Fruit fly (Drosophila melanogaster) whole organism, embryonic: ENCODE data around the gene Sf3b2.

Experiments used
- Asciz ChIP-seq: fragments of 200-800 bp; sonication (Bioruptor generic); optimal IDR thresholded peaks from 2 replicates; lab custom pipeline; 2017; ENCODE audit warnings: missing biosample characterization, mild to moderate bottlenecking, missing genetic modification characterization, missing genetic modification reagents
- CG10565 ChIP-seq: fragments of 200-800 bp; sonication (Bioruptor generic); optimal IDR thresholded peaks from 3 replicates; lab custom pipeline; 2016; ENCODE audit warnings: missing biosample characterization, mild to moderate bottlenecking, missing genetic modification characterization
- CG10654 ChIP-seq: fragments of 200-800 bp; sonication (Bioruptor generic); optimal IDR thresholded peaks from 2 replicates; lab custom pipeline; 2016; ENCODE audit warnings: missing biosample characterization, missing genetic modification characterization
- CG12155 ChIP-seq: fragments of 200-800 bp; sonication (Bioruptor generic); optimal IDR thresholded peaks from 3 replicates; lab custom pipeline; 2016; ENCODE audit warnings: missing biosample characterization, missing genetic modification characterization
- CG15479 ChIP-seq: fragments of 200-800 bp; sonication (Bioruptor generic); optimal IDR thresholded peaks from 3 replicates; lab custom pipeline; 2019; ENCODE audit warnings: missing biosample characterization, mild to moderate bottlenecking, missing genetic modification characterization, moderate library complexity
- CG1603 ChIP-seq: fragments of 200-800 bp; sonication (Bioruptor generic); optimal IDR thresholded peaks from 2 replicates; lab custom pipeline; 2019; ENCODE audit warnings: missing biosample characterization, mild to moderate bottlenecking, missing genetic modification characterization, moderate library complexity
- CG16779 ChIP-seq: fragments of 200-800 bp; sonication (Bioruptor generic); IDR thresholded peaks from 2 replicates; pipeline ENCODE4 v1.3.6; 2022; ENCODE audit warnings: missing biosample characterization, missing genetic modification characterization
- CG16863 ChIP-seq: fragments of 200-800 bp; sonication (Bioruptor generic); optimal IDR thresholded peaks from 3 replicates; lab custom pipeline; 2016; ENCODE audit warnings: missing biosample characterization, missing genetic modification characterization
- CG18262 ChIP-seq: fragments of 200-800 bp; optimal IDR thresholded peaks from 3 replicates; lab custom pipeline; 2019; ENCODE audit warnings: missing biosample characterization, mild to moderate bottlenecking, missing genetic modification characterization, moderate library complexity
- CG2712 ChIP-seq: fragments of 200-800 bp; optimal IDR thresholded peaks from 3 replicates; lab custom pipeline; 2019; ENCODE audit warnings: missing biosample characterization, mild to moderate bottlenecking, missing genetic modification characterization, moderate library complexity
- CG3065 ChIP-seq: fragments of 200-800 bp; sonication (Bioruptor generic); optimal IDR thresholded peaks from 2 replicates; lab custom pipeline; 2016; ENCODE audit warnings: missing biosample characterization, missing genetic modification characterization
- CG34422 ChIP-seq: fragments of 200-800 bp; sonication (Bioruptor generic); IDR thresholded peaks from 3 replicates; pipeline ENCODE4 v1.3.6; 2022; ENCODE audit warnings: missing biosample characterization, missing genetic modification characterization
- CG42726 ChIP-seq: fragments of 200-800 bp; sonication (Bioruptor generic); IDR thresholded peaks from 2 replicates; pipeline ENCODE4 v1.3.6; 2022; ENCODE audit warnings: missing biosample characterization, missing genetic modification characterization; ENCODE audit not compliant: partially characterized antibody
- CG4820 ChIP-seq: fragments of 200-800 bp; sonication (Bioruptor generic); optimal IDR thresholded peaks from 3 replicates; lab custom pipeline; 2016; ENCODE audit warnings: missing biosample characterization, missing genetic modification characterization
- CG6765 ChIP-seq: fragments of 200-800 bp; sonication (Bioruptor generic); optimal IDR thresholded peaks from 3 replicates; lab custom pipeline; 2017; ENCODE audit warnings: missing biosample characterization, mild to moderate bottlenecking, missing genetic modification characterization
- CG6813 ChIP-seq: fragments of 200-800 bp; sonication (Bioruptor generic); optimal IDR thresholded peaks from 2 replicates; lab custom pipeline; 2017; ENCODE audit warnings: missing biosample characterization, missing genetic modification characterization, mild to moderate bottlenecking, moderate library complexity, missing genetic modification reagents
- CG7556 ChIP-seq: fragments of 200-800 bp; sonication (Bioruptor generic); optimal IDR thresholded peaks from 2 replicates; lab custom pipeline; 2017; ENCODE audit warnings: missing biosample characterization, mild to moderate bottlenecking, missing genetic modification characterization
- CG7928 ChIP-seq: fragments of 200-800 bp; sonication (Bioruptor generic); optimal IDR thresholded peaks from 2 replicates; lab custom pipeline; 2017; ENCODE audit warnings: missing biosample characterization, mild to moderate bottlenecking, missing genetic modification characterization
- CTCF ChIP-seq: fragments of 200-800 bp; sonication (Bioruptor generic); optimal IDR thresholded peaks from 2 replicates; lab custom pipeline; 2017; ENCODE audit warnings: missing biosample characterization, mild to moderate bottlenecking, missing genetic modification characterization, moderate library complexity
- CoRest ChIP-seq: fragments of 200-800 bp; sonication (Bioruptor generic); optimal IDR thresholded peaks from 3 replicates; lab custom pipeline; 2018; ENCODE audit warnings: missing biosample characterization, mild to moderate bottlenecking, missing genetic modification characterization, moderate library complexity
- CrebB ChIP-seq: fragments of 200-800 bp; sonication (Bioruptor generic); optimal IDR thresholded peaks from 3 replicates; lab custom pipeline; 2018; ENCODE audit warnings: missing biosample characterization, mild to moderate bottlenecking, missing genetic modification characterization
- D ChIP-seq, 2 experiments: fragments of 200-800 bp in 1 of 2; fragments of >200 bp in 1 of 2; sonication (Bioruptor generic) in 1 of 2; optimal IDR thresholded peaks; 2 replicates in 1 of 2; 3 replicates in 1 of 2; lab custom pipeline; 2017; ENCODE audit warnings: mild to moderate bottlenecking in 1 of 2, missing biosample characterization in 1 of 2, missing genetic modification characterization in 1 of 2, missing genetic modification reagents in 1 of 2
- Dad ChIP-seq: fragments of 200-800 bp; sonication (Bioruptor generic); optimal IDR thresholded peaks from 3 replicates; lab custom pipeline; 2016; ENCODE audit warnings: missing biosample characterization, missing genetic modification characterization
- Deaf1 ChIP-seq: fragments of 200-800 bp; optimal IDR thresholded peaks from 3 replicates; lab custom pipeline; 2019; ENCODE audit warnings: missing biosample characterization, mild to moderate bottlenecking, missing genetic modification characterization, moderate library complexity
- H2.0 ChIP-seq: fragments of 200-800 bp; sonication (Bioruptor generic); IDR thresholded peaks from 2 replicates; pipeline ENCODE4 v1.3.6; 2022; ENCODE audit warnings: missing biosample characterization, missing genetic modification characterization
- HLH54F ChIP-seq: fragments of 200-800 bp; sonication (Bioruptor generic); optimal IDR thresholded peaks from 3 replicates; lab custom pipeline; 2016; ENCODE audit warnings: missing biosample characterization, missing genetic modification characterization
- Med ChIP-seq: fragments of 200-800 bp; sonication (Bioruptor generic); peaks from one replicate; lab custom pipeline; 2016; ENCODE audit warnings: missing biosample characterization, missing genetic modification characterization, mild to moderate bottlenecking, inconsistent platforms, moderate library complexity
- Nf-YC ChIP-seq: fragments of 200-800 bp; optimal IDR thresholded peaks from 3 replicates; lab custom pipeline; 2019; ENCODE audit warnings: missing biosample characterization, mild to moderate bottlenecking, missing genetic modification characterization, moderate library complexity
- Opbp ChIP-seq: fragments of 200-800 bp; sonication (Bioruptor generic); IDR thresholded peaks from 3 replicates; pipeline ENCODE4 v1.3.6; 2022; ENCODE audit warnings: missing biosample characterization, missing genetic modification characterization; ENCODE audit not compliant: partially characterized antibody
- Xrp1 ChIP-seq: fragments of 200-800 bp; sonication (Bioruptor generic); IDR thresholded peaks from 2 replicates; pipeline ENCODE4 v1.3.6; 2022; ENCODE audit warnings: missing biosample characterization, missing genetic modification characterization
- al ChIP-seq: fragments of 200-800 bp; sonication (Bioruptor generic); IDR thresholded peaks from 2 replicates; pipeline ENCODE4 v1.3.6; 2022; ENCODE audit warnings: missing biosample characterization, missing genetic modification characterization
- ara ChIP-seq: fragments of 200-800 bp; sonication (Bioruptor generic); IDR thresholded peaks from 2 replicates; pipeline ENCODE4 v1.3.6; 2022; ENCODE audit warnings: missing biosample characterization, missing genetic modification characterization
- br ChIP-seq: fragments of >200 bp; optimal IDR thresholded peaks from 2 replicates; lab custom pipeline; 2017
- cas ChIP-seq: fragments of 200-800 bp; sonication (Bioruptor generic); IDR thresholded peaks from 2 replicates; pipeline ENCODE4 v1.3.6; 2022; ENCODE audit warnings: missing biosample characterization, missing genetic modification characterization
- dimm ChIP-seq: fragments of 200-800 bp; sonication (Bioruptor generic); IDR thresholded peaks from 2 replicates; pipeline ENCODE4 v1.3.6; 2022; ENCODE audit warnings: missing biosample characterization, missing genetic modification characterization
- eyg ChIP-seq: fragments of 200-800 bp; sonication (Bioruptor generic); optimal IDR thresholded peaks from 3 replicates; lab custom pipeline; 2016; ENCODE audit warnings: missing biosample characterization, missing genetic modification characterization
- grau ChIP-seq: fragments of 200-800 bp; optimal IDR thresholded peaks from 3 replicates; lab custom pipeline; 2019; ENCODE audit warnings: missing biosample characterization, mild to moderate bottlenecking, missing genetic modification characterization, moderate library complexity
- gsb ChIP-seq: fragments of 200-800 bp; sonication (Bioruptor generic); IDR thresholded peaks from 2 replicates; pipeline ENCODE4 v1.3.6; 2022; ENCODE audit warnings: missing biosample characterization, missing genetic modification characterization
- jumu ChIP-seq: fragments of 200-800 bp; sonication (Bioruptor generic); optimal IDR thresholded peaks from 3 replicates; lab custom pipeline; 2016; ENCODE audit warnings: missing biosample characterization, missing genetic modification characterization
- sc ChIP-seq, 3 experiments: fragments of >200 bp in 2 of 3; fragments of 200-800 bp in 1 of 3; sonication (Bioruptor generic) in 1 of 3; optimal IDR thresholded peaks; 2 replicates in 2 of 3; 3 replicates in 1 of 3; lab custom pipeline; 2017; ENCODE audit warnings: mild to moderate bottlenecking in 1 of 3, missing biosample characterization in 1 of 3, missing genetic modification characterization in 1 of 3, missing genetic modification reagents in 1 of 3
- schlank ChIP-seq: fragments of 200-800 bp; sonication (Bioruptor generic); optimal IDR thresholded peaks from 2 replicates; lab custom pipeline; 2018; ENCODE audit warnings: missing biosample characterization, mild to moderate bottlenecking, missing genetic modification characterization
- seq ChIP-seq: fragments of 200-800 bp; sonication (Bioruptor generic); IDR thresholded peaks from 2 replicates; pipeline ENCODE4 v1.3.6; 2022; ENCODE audit warnings: missing biosample characterization, missing genetic modification characterization
- shn ChIP-seq: fragments of 200-800 bp; sonication (Bioruptor generic); optimal IDR thresholded peaks from 3 replicates; lab custom pipeline; 2016; ENCODE audit warnings: missing biosample characterization, missing genetic modification characterization
- sim ChIP-seq: fragments of 200-800 bp; sonication (Bioruptor generic); IDR thresholded peaks from 2 replicates; pipeline ENCODE4 v1.3.6; 2022; ENCODE audit warnings: missing biosample characterization, missing genetic modification characterization
- sima ChIP-seq: fragments of 200-800 bp; sonication (Bioruptor generic); optimal IDR thresholded peaks from 2 replicates; lab custom pipeline; 2016; ENCODE audit warnings: missing biosample characterization, missing genetic modification characterization
- slou ChIP-seq: fragments of 200-800 bp; sonication (Bioruptor generic); optimal IDR thresholded peaks from 3 replicates; lab custom pipeline; 2016; ENCODE audit warnings: missing biosample characterization, missing genetic modification characterization
- ttk ChIP-seq: fragments of 200-800 bp; sonication (Bioruptor generic); IDR thresholded peaks from 2 replicates; pipeline ENCODE4 v2.1.2; 2022; ENCODE audit warnings: missing biosample characterization, missing genetic modification characterization
- tx ChIP-seq: fragments of 200-800 bp; sonication (Bioruptor generic); optimal IDR thresholded peaks from 2 replicates; lab custom pipeline; 2016; ENCODE audit warnings: missing biosample characterization, missing genetic modification characterization
- usp ChIP-seq: fragments of >200 bp; optimal IDR thresholded peaks from 2 replicates; lab custom pipeline; 2017; ENCODE audit warnings: missing biosample characterization, missing genetic modification characterization
- vnd ChIP-seq: fragments of 200-800 bp; sonication (Bioruptor generic); IDR thresholded peaks from 3 replicates; pipeline ENCODE4 v1.3.6; 2022; ENCODE audit warnings: missing biosample characterization, missing genetic modification characterization; ENCODE audit not compliant: partially characterized antibody
- wek ChIP-seq: fragments of 200-800 bp; sonication (Bioruptor generic); optimal IDR thresholded peaks from 3 replicates; lab custom pipeline; 2018; ENCODE audit warnings: missing biosample characterization, mild to moderate bottlenecking, missing genetic modification characterization, moderate library complexity

Sf3b2 gene

DNA sequence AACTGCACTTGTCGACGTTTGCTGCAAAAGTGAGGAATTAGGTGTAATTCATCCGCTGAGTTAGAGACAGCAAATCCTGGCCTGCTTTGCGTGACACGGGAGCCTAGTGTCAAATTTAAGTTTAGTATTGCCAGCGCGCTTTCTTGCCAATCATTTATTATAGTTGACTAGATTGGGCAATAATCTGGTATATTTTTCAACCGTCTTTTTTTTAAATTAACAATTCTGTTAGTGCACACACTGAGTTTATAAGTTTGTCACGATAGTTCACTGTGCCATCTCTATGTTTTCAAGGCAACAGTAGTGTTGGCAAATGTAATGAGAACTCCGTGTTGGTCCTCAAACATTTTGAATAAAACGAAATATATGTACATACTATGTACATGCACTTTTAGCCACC is 52.1 kb downstream of the Sf3b2 start, which contains the start of the genes CG9641 and CG3165 (continued):
- TF ChIP-seq CG6813 (no peak), slou (GFP tag; lab: Kevin White, UChicago) (peak; percentile 70), CoRest (tag; lab: Kevin White, UChicago) (peak; percentile 90), Med (GFP tag; lab: Kevin White, UChicago) (peak; percentile 98), Nf-YC (tag; lab: Kevin White, UChicago) (peak; percentile 80), CG12155 (GFP tag; lab: Kevin White, UChicago) (peak; percentile 86), shn (GFP tag; lab: Kevin White, UChicago) (peak; percentile 86), CG15479 (GFP tag; lab: Kevin White, UChicago) (no peak), CG2712 (peak; percentile 89), CG16863 (GFP tag; lab: Kevin White, UChicago) (peak; percentile 88), ara (GFP tag; lab: Robert Waterston, UW) (peak; percentile 76), CG3065 (peak; percentile 68), H2.0 (GFP tag; lab: Robert Waterston, UW) (peak; percentile 76), Deaf1 (tag; lab: Kevin White, UChicago) (no peak), br (lab: Kevin White, UChicago) (no peak), CG16779 (GFP tag; lab: Robert Waterston, UW) (peak; percentile 76; the same call in 1 of the 2 replicates), sim (GFP tag; lab: Robert Waterston, UW) (peak; percentile 21; the same call in 1 of the 2 replicates), Asciz (GFP tag; lab: Kevin White, UChicago) (no peak), CG18262 (peak; percentile 85), sc (optimal IDR thresholded peaks at IDR 0.05; lab: Kevin White, UChicago) (no peak), sc (GFP tag; optimal IDR thresholded peaks at IDR 0.05; lab: Kevin White, UChicago) (no peak), usp (GFP tag; lab: Kevin White, UChicago) (no peak), CG10565 (peak; percentile 70), CG4820 (GFP tag; lab: Kevin White, UChicago) (peak; percentile 90), Opbp (GFP tag; lab: Robert Waterston, UW) (peak; percentile 90), wek (GFP tag; lab: Kevin White, UChicago) (peak; percentile 9), CG42726 (no peak; the same call in 1 of the 2 replicates), CG6765 (GFP tag; lab: Kevin White, UChicago) (peak; percentile 47), CG7928 (GFP tag; lab: Kevin White, UChicago) (peak; percentile 39), CTCF (GFP tag; lab: Kevin White, UChicago) (peak; percentile 35), dimm (no peak), HLH54F (peak; percentile 93), CG34422 (GFP tag; lab: Robert Waterston, UW) (peak; percentile 80), grau (tag; lab: Kevin White, UChicago) (peak; percentile 85), D (optimal IDR thresholded peaks at IDR 0.05; lab: Kevin White, UChicago) (no peak), D (GFP tag; optimal IDR thresholded peaks at IDR 0.05; lab: Kevin White, UChicago) (peak; percentile 72), schlank (tag; lab: Kevin White, UChicago) (peak; percentile 52), gsb (GFP tag; lab: Robert Waterston, UW) (peak; percentile 66; the same call in 1 of the 2 replicates), Dad (GFP tag; lab: Kevin White, UChicago) (peak; percentile 90), CG10654 (GFP tag; lab: Kevin White, UChicago) (peak; percentile 81), Xrp1 (GFP tag; lab: Robert Waterston, UW) (peak; percentile 92), CG7556 (peak; percentile 79), CrebB (tag; lab: Kevin White, UChicago) (peak; percentile 63), al (GFP tag; lab: Robert Waterston, UW) (peak; percentile 74), cas (GFP tag; lab: Robert Waterston, UW) (peak; percentile 63), seq (GFP tag; lab: Robert Waterston, UW) (peak; percentile 69), ttk (GFP tag; lab: Robert Waterston, UW) (peak; percentile 73), sima (GFP tag; lab: Kevin White, UChicago) (peak; percentile 10), eyg (GFP tag; lab: Kevin White, UChicago) (peak; percentile 81), vnd (peak; percentile 98), jumu (GFP tag; lab: Kevin White, UChicago) (peak; percentile 90), CG1603 (tag; lab: Kevin White, UChicago) (peak; percentile 72), tx (peak; percentile 87)
